Worm (Caenorhabditis elegans) whole organism, young adult: ENCODE measurements around the gene dpy-7.

Experiments
- B0035.1 ChIP-seq: sonication (generic microtip); optimal IDR thresholded peaks from 2 replicates; lab custom pipeline; 2016; ENCODE audit warnings: missing genetic modification characterization, mild to moderate bottlenecking, missing compliant biosample characterization, missing genotype, missing genetic modification reagents
- B0336.3 ChIP-seq: fragments of 200-800 bp; sonication (Bioruptor generic); IDR thresholded peaks from 2 replicates; pipeline ENCODE4 v1.3.6; 2022; ENCODE audit warnings: missing genetic modification characterization, missing compliant biosample characterization
- F23B12.7 ChIP-seq: sonication (generic microtip); optimal IDR thresholded peaks from 2 replicates; lab custom pipeline; 2017; ENCODE audit warnings: missing genetic modification characterization, mild to moderate bottlenecking, missing compliant biosample characterization, antibody characterized with exemption, moderate library complexity; ENCODE audit not compliant: insufficient read depth
- K11D2.4 ChIP-seq: fragments of 200-800 bp; sonication (Bioruptor generic); IDR thresholded peaks from 2 replicates; pipeline ENCODE4 v1.3.6; 2022; ENCODE audit warnings: missing genetic modification reagents, missing genetic modification characterization, missing compliant biosample characterization
- Y67H2A.10 ChIP-seq: fragments of 200-800 bp; sonication (Bioruptor generic); conservative IDR thresholded peaks from 2 replicates; pipeline ENCODE4 v1.3.6; 2022; ENCODE audit warnings: missing genetic modification reagents, missing genetic modification characterization, missing compliant biosample characterization
- Y79H2A.3 ChIP-seq: fragments of 200-800 bp; sonication (Bioruptor generic); conservative IDR thresholded peaks from 2 replicates; pipeline ENCODE4 v1.3.6; 2022; ENCODE audit warnings: missing genetic modification reagents, missing genetic modification characterization, missing compliant biosample characterization
- ZK185.1 ChIP-seq: sonication (generic microtip); optimal IDR thresholded peaks from 2 replicates; lab custom pipeline; 2016; ENCODE audit warnings: mild to moderate bottlenecking, missing genetic modification characterization, missing compliant biosample characterization; ENCODE audit not compliant: poor library complexity, severe bottlenecking
- atf-7 ChIP-seq: sonication (generic microtip); optimal IDR thresholded peaks from 2 replicates; lab custom pipeline; 2017; ENCODE audit warnings: mild to moderate bottlenecking, missing genetic modification characterization, missing compliant biosample characterization
- cebp-1 ChIP-seq, 2 experiments: fragments of 200-800 bp in 1 of 2; sonication (Bioruptor generic) in 1 of 2; sonication (generic microtip) in 1 of 2; IDR thresholded peaks in 1 of 2; optimal IDR thresholded peaks in 1 of 2; 2 replicates each; pipeline versions ENCODE4 v1.3.6 to Lab custom; 2017 to 2022; ENCODE audit warnings: missing compliant biosample characterization in 2 of 2, missing genetic modification characterization in 2 of 2, mild to moderate bottlenecking in 1 of 2, missing genetic modification reagents in 1 of 2, moderate library complexity in 1 of 2
- ceh-100 ChIP-seq: fragments of 200-800 bp; sonication (Bioruptor generic); IDR thresholded peaks from 2 replicates; pipeline ENCODE4 v1.3.6; 2022; ENCODE audit warnings: missing genetic modification reagents, missing genetic modification characterization, missing compliant biosample characterization
- ceh-91 ChIP-seq: fragments of 200-800 bp; sonication (Bioruptor generic); IDR thresholded peaks from 2 replicates; pipeline ENCODE4 v1.3.6; 2022; ENCODE audit warnings: missing genetic modification reagents, missing genetic modification characterization, missing compliant biosample characterization
- dpff-1 ChIP-seq: sonication (generic microtip); optimal IDR thresholded peaks from 2 replicates; lab custom pipeline; 2017; ENCODE audit warnings: mild to moderate bottlenecking, missing genetic modification characterization, missing compliant biosample characterization
- egl-44 ChIP-seq: fragments of 200-800 bp; sonication (Bioruptor generic); IDR thresholded peaks from 2 replicates; pipeline ENCODE4 v1.3.6; 2022; ENCODE audit warnings: missing genetic modification reagents, missing genetic modification characterization, missing compliant biosample characterization
- ekl-4 ChIP-seq: fragments of 200-800 bp; sonication (Bioruptor generic); IDR thresholded peaks from 2 replicates; pipeline ENCODE4 v1.3.6; 2022; ENCODE audit warnings: missing genetic modification reagents, missing genetic modification characterization, missing compliant biosample characterization
- gei-17 ChIP-seq: fragments of 200-800 bp; sonication (Bioruptor generic); optimal IDR thresholded peaks from 2 replicates; lab custom pipeline; 2018; ENCODE audit warnings: mild to moderate bottlenecking, missing genetic modification characterization, missing compliant biosample characterization
- him-1 ChIP-seq: sonication (generic microtip); optimal IDR thresholded peaks from 2 replicates; lab custom pipeline; 2016; ENCODE audit warnings: missing genotype, missing genetic modification reagents, missing genetic modification characterization, missing compliant biosample characterization
- hsf-1 ChIP-seq: fragments of 200-800 bp; sonication (Bioruptor generic); IDR thresholded peaks from 2 replicates; pipeline ENCODE4 v1.3.6; 2022; ENCODE audit warnings: missing genetic modification reagents, missing genetic modification characterization, missing compliant biosample characterization
- lin-40 ChIP-seq: sonication (generic microtip); optimal IDR thresholded peaks from 2 replicates; lab custom pipeline; 2016; ENCODE audit warnings: missing genetic modification characterization, mild to moderate bottlenecking, missing compliant biosample characterization, missing genotype, missing genetic modification reagents
- lir-1 ChIP-seq: fragments of 200-800 bp; sonication (Bioruptor generic); conservative IDR thresholded peaks from 2 replicates; pipeline ENCODE4 v1.3.6; 2022; ENCODE audit warnings: missing genetic modification reagents, missing genetic modification characterization, missing compliant biosample characterization
- madf-3 ChIP-seq: fragments of 200-800 bp; sonication (Bioruptor generic); IDR thresholded peaks from 2 replicates; pipeline ENCODE4 v1.3.6; 2022; ENCODE audit warnings: missing genetic modification reagents, missing genetic modification characterization, missing compliant biosample characterization
- mes-4 ChIP-seq: sonication (generic microtip); optimal IDR thresholded peaks from 2 replicates; lab custom pipeline; 2016; ENCODE audit warnings: missing genotype, missing genetic modification characterization, missing compliant biosample characterization
- nfya-2 ChIP-seq: fragments of 200-800 bp; sonication (Bioruptor generic); IDR thresholded peaks from 2 replicates; pipeline ENCODE4 v1.3.6; 2022; ENCODE audit warnings: missing genetic modification reagents, missing genetic modification characterization, missing compliant biosample characterization
- nhr-120 ChIP-seq: fragments of 200-800 bp; sonication (Bioruptor generic); IDR thresholded peaks from 2 replicates; pipeline ENCODE4 v1.3.6; 2022; ENCODE audit warnings: missing genetic modification characterization, missing compliant biosample characterization
- nhr-27 ChIP-seq: fragments of 200-800 bp; sonication (Bioruptor generic); optimal IDR thresholded peaks from 2 replicates; lab custom pipeline; 2018; ENCODE audit warnings: mild to moderate bottlenecking, missing genetic modification characterization, moderate library complexity, missing compliant biosample characterization
- nhr-80 ChIP-seq: sonication (generic microtip); optimal IDR thresholded peaks from 2 replicates; lab custom pipeline; 2016; ENCODE audit warnings: missing genetic modification characterization, missing compliant biosample characterization
- pha-4 ChIP-seq: fragments of 150-350 bp; sonication (generic microtip); optimal IDR thresholded peaks from 2 replicates; lab custom pipeline; 2014; ENCODE audit warnings: missing biosample characterization, missing genetic modification reagents, missing genetic modification characterization
- rec-8 ChIP-seq, 2 experiments: sonication (generic microtip); optimal IDR thresholded peaks; 2 replicates each; lab custom pipeline; 2016; ENCODE audit warnings: mild to moderate bottlenecking in 2 of 2, missing genetic modification characterization in 2 of 2, missing genetic modification reagents in 2 of 2, missing genotype in 2 of 2, missing biosample characterization in 1 of 2, missing compliant biosample characterization in 1 of 2, moderate library complexity in 1 of 2
- repo-1 ChIP-seq: sonication (generic microtip); optimal IDR thresholded peaks from 2 replicates; lab custom pipeline; 2017; ENCODE audit warnings: mild to moderate bottlenecking, missing genetic modification characterization, missing compliant biosample characterization
- rpc-1 ChIP-seq, 2 experiments: fragments of 150-350 bp in 1 of 2; sonication (generic microtip) in 1 of 2; optimal IDR thresholded peaks; 2 replicates each; lab custom pipeline; 2014 to 2018; ENCODE audit warnings: missing biosample characterization in 1 of 2, missing genetic modification characterization in 1 of 2, missing genetic modification reagents in 1 of 2, missing genotype in 1 of 2
- snpc-1.1 ChIP-seq: sonication (generic microtip); optimal IDR thresholded peaks from 2 replicates; lab custom pipeline; 2017; ENCODE audit warnings: missing genetic modification characterization, mild to moderate bottlenecking, missing compliant biosample characterization, antibody characterized with exemption, moderate library complexity, missing genotype, missing genetic modification reagents; ENCODE audit not compliant: insufficient read depth
- snpc-1.3 ChIP-seq: sonication (generic microtip); optimal IDR thresholded peaks from 2 replicates; lab custom pipeline; 2017; ENCODE audit warnings: missing genetic modification characterization, mild to moderate bottlenecking, missing compliant biosample characterization, antibody characterized with exemption, moderate library complexity, missing genotype, missing genetic modification reagents; ENCODE audit not compliant: insufficient read depth
- snpc-4 ChIP-seq, 5 experiments: fragments of 150-350 bp in 1 of 5; sonication (generic microtip) in 4 of 5; optimal IDR thresholded peaks; 2 replicates each; lab custom pipeline; 2014 to 2018; ENCODE audit warnings: missing genetic modification characterization in 5 of 5, missing biosample characterization in 3 of 5, antibody characterized with exemption in 2 of 5, mild to moderate bottlenecking in 2 of 5, missing compliant biosample characterization in 2 of 5, missing genotype in 2 of 5, moderate library complexity in 2 of 5, missing genetic modification reagents in 1 of 5
- somi-1 ChIP-seq: fragments of 200-800 bp; sonication (Bioruptor generic); optimal IDR thresholded peaks from 2 replicates; lab custom pipeline; 2018; ENCODE audit warnings: mild to moderate bottlenecking, missing genetic modification characterization, missing compliant biosample characterization
- tlf-1 ChIP-seq: fragments of 200-800 bp; sonication (Bioruptor generic); optimal IDR thresholded peaks from 2 replicates; lab custom pipeline; 2018; ENCODE audit warnings: mild to moderate bottlenecking, missing genetic modification characterization, missing compliant biosample characterization
- unc-130 ChIP-seq: sonication (generic microtip); optimal IDR thresholded peaks from 2 replicates; lab custom pipeline; 2016; ENCODE audit warnings: missing genetic modification reagents, missing genetic modification characterization, missing compliant biosample characterization
- unc-62 ChIP-seq: fragments of 150-350 bp; optimal IDR thresholded peaks from 2 replicates; lab custom pipeline; 2014; ENCODE audit warnings: missing biosample characterization, missing genetic modification reagents, missing genetic modification characterization
- zfh-2 ChIP-seq: fragments of 200-800 bp; sonication (Bioruptor generic); conservative IDR thresholded peaks from 2 replicates; pipeline ENCODE4 v1.3.6; 2022; ENCODE audit warnings: missing genetic modification reagents, missing genetic modification characterization, missing compliant biosample characterization
- ztf-18 ChIP-seq: sonication (generic microtip); optimal IDR thresholded peaks from 2 replicates; lab custom pipeline; 2016; ENCODE audit warnings: missing genotype, mild to moderate bottlenecking, missing genetic modification characterization, missing compliant biosample characterization
- ztf-26 ChIP-seq: sonication (generic microtip); optimal IDR thresholded peaks from 2 replicates; lab custom pipeline; 2017; ENCODE audit warnings: missing genetic modification characterization, missing compliant biosample characterization

Gene dpy-7

DNA sequence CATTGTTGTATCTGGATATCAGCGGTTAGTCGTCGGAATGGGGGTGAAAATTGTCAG lies 35.8 kb upstream of the dpy-7 start, which contains the start of the genes unc-98 and F08C6.18:
Gene unc-98 (minus strand): TSS at position 48 of the 57 bp plus-strand sequence.
Gene F08C6.18 (minus strand): TSS at position 57 of the 57 bp plus-strand sequence.
- no peak for TF ChIP-seq nfya-2 (GFP tag; lab: Robert Waterston, UW)
- TF ChIP-seq nhr-27 (tag; lab: Kevin White, UChicago) = no peak
- TF ChIP-seq zfh-2 (GFP tag; lab: Robert Waterston, UW) = no peak
- no peak for TF ChIP-seq B0336.3 (GFP tag; lab: Robert Waterston, UW)
- TF ChIP-seq unc-62 = no peak
- TF ChIP-seq somi-1 (GFP tag; lab: Kevin White, UChicago) = no peak
- no peak for TF ChIP-seq ceh-91
- no peak for TF ChIP-seq dpff-1 (tag; lab: Kevin White, UChicago)
- TF ChIP-seq ekl-4 = no peak
- TF ChIP-seq hsf-1 (GFP tag; lab: Robert Waterston, UW) = no peak
- TF ChIP-seq repo-1 (tag; lab: Kevin White, UChicago) = no peak
- no peak for TF ChIP-seq him-1
- no peak for TF ChIP-seq madf-3 (GFP tag; lab: Robert Waterston, UW)
- TF ChIP-seq snpc-1.3 (tag; lab: Kevin White, UChicago) = no peak
- TF ChIP-seq ztf-18 (tag; lab: Kevin White, UChicago) = no peak
- TF ChIP-seq Y79H2A.3 (GFP tag; lab: Robert Waterston, UW) = no peak
- no peak for TF ChIP-seq nhr-120 (GFP tag; lab: Robert Waterston, UW)
- no peak for TF ChIP-seq ceh-100
- TF ChIP-seq B0035.1 = no peak
- no peak for TF ChIP-seq snpc-1.1 (tag; lab: Kevin White, UChicago)

- TF ChIP-seq snpc-4 (GFP tag; optimal IDR thresholded peaks at IDR 0.05; lab: Kevin White, UChicago) (no peak), snpc-4 (tag; optimal IDR thresholded peaks at IDR 0.05; lab: Kevin White, UChicago) (no peak), cebp-1 (GFP tag; IDR thresholded peaks at IDR 0.05; lab: Robert Waterston, UW) (no peak), cebp-1 (tag; optimal IDR thresholded peaks at IDR 0.05; lab: Kevin White, UChicago) (peak; percentile 75)
These were observed 35.6 kb upstream of the dpy-7 start for ce11 chrX:7573172-7573571.

DNA sequence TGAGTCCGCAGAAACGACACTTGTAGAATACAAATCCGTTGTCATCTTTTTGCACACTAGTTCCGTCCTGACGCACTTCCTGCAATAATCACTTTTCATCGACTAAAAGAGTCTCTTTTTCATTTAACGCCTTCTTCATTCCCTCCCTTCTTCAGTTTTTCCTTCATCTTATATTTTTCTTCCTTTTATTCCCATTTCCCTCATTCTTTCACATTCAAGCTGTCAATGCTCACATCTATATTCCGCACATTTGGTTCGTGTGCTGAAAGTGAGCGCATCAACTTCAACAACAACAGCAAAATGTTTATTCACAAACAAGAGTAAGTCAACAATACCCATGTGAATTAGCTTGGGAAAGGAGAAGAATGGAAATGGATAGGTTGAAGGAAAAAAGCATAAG lies 34.5 kb upstream of the dpy-7 start, which contains the start of gene pcyt-1:
Gene pcyt-1 (plus strand): TSS at position 301 of the 400 bp plus-strand sequence.
- TF ChIP-seq somi-1 (GFP tag; lab: Kevin White, UChicago) (no peak), gei-17 (GFP tag; lab: Kevin White, UChicago) (no peak), nhr-120 (GFP tag; lab: Robert Waterston, UW) (no peak), Y67H2A.10 (no peak), rpc-1 (optimal IDR thresholded peaks at IDR 0.05; lab: Kevin White, UChicago) (no peak), rpc-1 (tag; optimal IDR thresholded peaks at IDR 0.05; lab: Kevin White, UChicago) (no peak), K11D2.4 (GFP tag; lab: Robert Waterston, UW) (no peak), tlf-1 (GFP tag; lab: Kevin White, UChicago) (no peak), zfh-2 (GFP tag; lab: Robert Waterston, UW) (no peak), rec-8 (tag; optimal IDR thresholded peaks at IDR 0.05; lab: Kevin White, UChicago) (no peak), atf-7 (tag; lab: Kevin White, UChicago) (no peak), pha-4 (tag; lab: Kevin White, UChicago) (no peak), him-1 (no peak)
- TF ChIP-seq, all 124 proteins: peak for 0

- TF ChIP-seq mes-4 (tag; lab: Kevin White, UChicago) = no peak
- TF ChIP-seq egl-44 (GFP tag; lab: Robert Waterston, UW) = no peak
- peak; percentile 10 for TF ChIP-seq F23B12.7
- TF ChIP-seq ZK185.1 (tag; lab: Kevin White, UChicago) = peak; percentile 30
- no peak for TF ChIP-seq lir-1 (GFP tag; lab: Robert Waterston, UW)
- TF ChIP-seq K11D2.4 (GFP tag; lab: Robert Waterston, UW) = 0 out of 2 replicates have a peak, but pooled peaks have one; percentile 23
- TF ChIP-seq nhr-80 (tag; lab: Kevin White, UChicago) = peak; percentile 59
- peak; percentile 11 for TF ChIP-seq lin-40 (tag; lab: Kevin White, UChicago)
- no peak for TF ChIP-seq cebp-1 (GFP tag; IDR thresholded peaks at IDR 0.05; lab: Robert Waterston, UW)
- peak; percentile 21 for TF ChIP-seq cebp-1 (tag; optimal IDR thresholded peaks at IDR 0.05; lab: Kevin White, UChicago)
- peak; percentile 14 for TF ChIP-seq unc-130 (GFP tag; lab: Kevin White, UChicago)
- TF ChIP-seq ztf-26 (tag; lab: Kevin White, UChicago) = peak; percentile 14
These were observed 32.3 kb upstream of the dpy-7 start, which contains the start of gene apy-1 for ce11 chrX:7569685-7570518. Gene apy-1 (minus strand): TSS chrX:7569722.
